Fruit fly (Drosophila melanogaster) whole organism, wandering third instar larva: ENCODE results near the gene CG43739.
A peak's percentile ranks its signal among the peaks of the same experiment; 100 is the strongest.

Experiments used
- Abd-B ChIP-seq: fragments of >200 bp; optimal IDR thresholded peaks from 2 replicates; lab custom pipeline; 2017; ENCODE audit warnings: missing biosample characterization, missing genetic modification characterization
- CG32264 ChIP-seq: fragments of 200-800 bp; sonication (Bioruptor generic); optimal IDR thresholded peaks from 2 replicates; lab custom pipeline; 2016; ENCODE audit warnings: missing biosample characterization, missing genetic modification characterization
- CG9705 ChIP-seq: fragments of 200-800 bp; sonication (Bioruptor generic); optimal IDR thresholded peaks from 2 replicates; lab custom pipeline; 2018; ENCODE audit warnings: missing biosample characterization, mild to moderate bottlenecking, missing genetic modification characterization
- CrebA ChIP-seq: fragments of 200-800 bp; sonication (Bioruptor generic); optimal IDR thresholded peaks from 2 replicates; lab custom pipeline; 2016; ENCODE audit warnings: missing biosample characterization, mild to moderate bottlenecking, missing genetic modification characterization, borderline replicate concordance
- Dfd ChIP-seq: fragments of >200 bp; optimal IDR thresholded peaks from 2 replicates; lab custom pipeline; 2017; ENCODE audit warnings: missing biosample characterization, missing genetic modification characterization
- GATAd ChIP-seq: sonication (Bioruptor generic); optimal IDR thresholded peaks from 2 replicates; lab custom pipeline; 2016; ENCODE audit warnings: missing biosample characterization, missing genetic modification characterization
- HLH106 ChIP-seq: fragments of 200-800 bp; optimal IDR thresholded peaks from 3 replicates; lab custom pipeline; 2019; ENCODE audit warnings: missing biosample characterization, mild to moderate bottlenecking, missing genetic modification characterization, moderate library complexity
- Hnf4 ChIP-seq: fragments of 200-800 bp; sonication (Bioruptor generic); optimal IDR thresholded peaks from 2 replicates; lab custom pipeline; 2016; ENCODE audit warnings: missing biosample characterization, mild to moderate bottlenecking, missing genetic modification characterization
- Hr78 ChIP-seq: fragments of >200 bp; optimal IDR thresholded peaks from 2 replicates; lab custom pipeline; 2017; ENCODE audit warnings: missing biosample characterization, missing genetic modification characterization
- Hr83 ChIP-seq: fragments of 200-300 bp; sonication (Bioruptor generic); optimal IDR thresholded peaks from 2 replicates; lab custom pipeline; 2016; ENCODE audit warnings: missing biosample characterization, mild to moderate bottlenecking, missing genetic modification characterization, moderate library complexity; ENCODE audit not compliant: poor library complexity, severe bottlenecking
- Jra ChIP-seq: sonication (Bioruptor generic); optimal IDR thresholded peaks from 2 replicates; lab custom pipeline; 2016; ENCODE audit warnings: missing biosample characterization, missing genetic modification characterization
- Mio ChIP-seq: sonication (Bioruptor generic); optimal IDR thresholded peaks from 2 replicates; lab custom pipeline; 2016; ENCODE audit warnings: missing biosample characterization, missing genetic modification characterization
- N ChIP-seq: fragments of >200 bp; optimal IDR thresholded peaks from 2 replicates; lab custom pipeline; 2018; ENCODE audit warnings: missing biosample characterization, missing external identifiers, missing genetic modification characterization
- OdsH ChIP-seq: fragments of 200-800 bp; sonication (Bioruptor generic); optimal IDR thresholded peaks from 2 replicates; lab custom pipeline; 2016; ENCODE audit warnings: missing biosample characterization, mild to moderate bottlenecking, missing genetic modification characterization
- Rel ChIP-seq, 2 experiments: fragments of 200-800 bp; sonication (Bioruptor generic) in 1 of 2; optimal IDR thresholded peaks; 2 replicates in 1 of 2; 3 replicates in 1 of 2; lab custom pipeline; 2016 to 2019; ENCODE audit warnings: mild to moderate bottlenecking in 2 of 2, missing biosample characterization in 2 of 2, missing genetic modification characterization in 2 of 2, moderate library complexity in 1 of 2
- Sp1 ChIP-seq: fragments of 200-800 bp; sonication (Bioruptor generic); optimal IDR thresholded peaks from 3 replicates; lab custom pipeline; 2019; ENCODE audit warnings: missing biosample characterization, mild to moderate bottlenecking, missing genetic modification characterization, moderate library complexity
- br ChIP-seq: fragments of 200-800 bp; sonication (Bioruptor generic); optimal IDR thresholded peaks from 2 replicates; lab custom pipeline; 2016; ENCODE audit warnings: missing biosample characterization, missing genetic modification characterization
- brk ChIP-seq: fragments of 200-800 bp; sonication (Bioruptor generic); optimal IDR thresholded peaks from 2 replicates; lab custom pipeline; 2016; ENCODE audit warnings: missing biosample characterization, mild to moderate bottlenecking, missing genetic modification characterization
- dl ChIP-seq, 2 experiments: fragments of 175-275, 200-275 bp in 1 of 2; fragments of 200-275 bp in 1 of 2; sonication (Bioruptor generic); optimal IDR thresholded peaks; lab custom pipeline; 2018; ENCODE audit warnings: mild to moderate bottlenecking in 2 of 2, missing biosample characterization in 2 of 2, missing genetic modification characterization in 2 of 2, moderate library complexity in 2 of 2; ENCODE audit not compliant: partially characterized antibody in 2 of 2, insufficient read depth in 1 of 2
- dsf ChIP-seq: sonication (Bioruptor generic); optimal IDR thresholded peaks from 2 replicates; lab custom pipeline; 2016; ENCODE audit warnings: missing biosample characterization, missing genetic modification characterization, borderline replicate concordance
- ey ChIP-seq: fragments of 200-800 bp; sonication (Bioruptor generic); optimal IDR thresholded peaks from 2 replicates; lab custom pipeline; 2016; ENCODE audit warnings: missing biosample characterization, missing genetic modification characterization
- foxo ChIP-seq, 2 experiments: fragments of 200-800 bp; sonication (Bioruptor generic); optimal IDR thresholded peaks; 2 replicates in 1 of 2; 3 replicates in 1 of 2; lab custom pipeline; 2016 to 2017; ENCODE audit warnings: missing biosample characterization in 2 of 2, missing genetic modification characterization in 2 of 2
- fru ChIP-seq: fragments of 200-800 bp; sonication (Bioruptor generic); optimal IDR thresholded peaks from 3 replicates; lab custom pipeline; 2016; ENCODE audit warnings: missing biosample characterization, mild to moderate bottlenecking, missing genetic modification characterization
- h ChIP-seq: fragments of 200-800 bp; sonication (Bioruptor generic); optimal IDR thresholded peaks from 3 replicates; lab custom pipeline; 2016; ENCODE audit warnings: missing biosample characterization, mild to moderate bottlenecking, missing genetic modification characterization
- jim ChIP-seq: fragments of 175-275, 200-325 bp; sonication (Bioruptor generic); optimal IDR thresholded peaks from 2 replicates; lab custom pipeline; 2016; ENCODE audit warnings: missing biosample characterization, mild to moderate bottlenecking, missing genetic modification characterization
- lola ChIP-seq: fragments of >200 bp; optimal IDR thresholded peaks from 2 replicates; lab custom pipeline; 2017; ENCODE audit warnings: missing biosample characterization, missing genetic modification characterization
- pan ChIP-seq: fragments of >200 bp; optimal IDR thresholded peaks from 2 replicates; lab custom pipeline; 2017
- psq ChIP-seq: fragments of 200-800 bp; sonication (Bioruptor generic); optimal IDR thresholded peaks from 3 replicates; lab custom pipeline; 2017; ENCODE audit warnings: missing biosample characterization, mild to moderate bottlenecking, missing genetic modification characterization, moderate library complexity
- sage ChIP-seq: fragments of 200-800 bp; sonication (Bioruptor generic); optimal IDR thresholded peaks from 2 replicates; lab custom pipeline; 2016; ENCODE audit warnings: missing biosample characterization, mild to moderate bottlenecking, missing genetic modification characterization
- sv ChIP-seq: fragments of 200-800 bp; sonication (Bioruptor generic); optimal IDR thresholded peaks from 3 replicates; lab custom pipeline; 2016; ENCODE audit warnings: missing biosample characterization, missing genetic modification characterization
- tai ChIP-seq: sonication (Bioruptor generic); optimal IDR thresholded peaks from 2 replicates; lab custom pipeline; 2016; ENCODE audit warnings: missing biosample characterization, missing genetic modification characterization
- usp ChIP-seq: fragments of >200 bp; optimal IDR thresholded peaks from 2 replicates; lab custom pipeline; 2017; ENCODE audit warnings: missing biosample characterization, missing genetic modification characterization
- woc ChIP-seq: sonication (Bioruptor generic); optimal IDR thresholded peaks from 2 replicates; lab custom pipeline; 2016; ENCODE audit warnings: missing biosample characterization, mild to moderate bottlenecking, missing genetic modification characterization

Gene CG43739

DNA sequence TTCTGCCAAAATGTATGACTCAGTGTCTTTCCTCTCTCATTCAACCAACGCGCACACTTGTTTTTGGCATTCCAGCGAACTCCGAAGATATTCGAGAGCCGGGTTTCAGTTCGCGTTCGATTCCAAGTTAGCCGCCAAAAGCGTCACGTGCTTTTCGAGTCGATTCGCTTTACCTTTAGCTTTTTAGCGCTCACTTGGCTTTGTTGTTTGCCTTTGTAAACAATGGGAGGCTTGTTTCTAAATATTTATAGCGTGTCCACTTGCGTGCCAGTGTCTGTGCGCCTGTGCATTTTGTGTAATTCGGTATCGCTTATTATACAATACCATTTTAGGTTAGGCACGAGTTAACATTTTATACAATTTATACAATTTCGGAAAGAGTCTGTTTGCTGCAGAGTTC, 7.4 kb downstream of the CG43739 start (continued):
- TF ChIP-seq CrebA: peak; percentile 3

DNA sequence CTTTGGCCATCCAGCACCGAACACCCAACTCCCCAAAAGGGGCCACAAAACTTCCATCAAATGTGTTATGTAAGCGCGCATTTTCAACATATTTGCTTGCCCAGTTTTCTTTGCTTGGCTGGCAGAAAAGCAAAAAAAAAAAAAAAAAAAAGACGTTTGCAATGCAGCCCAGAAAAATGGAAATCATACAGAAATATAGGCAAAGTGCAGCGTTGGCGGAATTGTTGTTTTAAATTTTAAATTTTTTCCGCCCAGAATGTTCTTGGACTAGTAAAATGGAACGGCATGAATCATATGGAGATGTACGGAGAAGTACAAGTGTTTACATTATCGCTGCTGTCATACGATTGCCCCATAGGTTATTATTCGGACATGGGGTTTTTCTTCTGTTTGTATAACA, 9.4 kb downstream of the CG43739 start:
- TF ChIP-seq foxo (GFP tag; optimal IDR thresholded peaks at IDR 0.05; lab: Kevin White, UChicago) (no peak), Hr78 (no peak), psq (GFP tag; lab: Kevin White, UChicago) (no peak), Hr83 (GFP tag; lab: Kevin White, UChicago) (no peak), dsf (no peak), pan (lab: Kevin White, UChicago) (no peak), brk (GFP tag; lab: Kevin White, UChicago) (no peak), HLH106 (tag; lab: Kevin White, UChicago) (no peak), lola (GFP tag; lab: Kevin White, UChicago) (no peak), usp (GFP tag; lab: Kevin White, UChicago) (no peak), Jra (GFP tag; lab: Kevin White, UChicago) (no peak), Hnf4 (no peak), br (no peak), N (no peak), Rel (GFP tag; optimal IDR thresholded peaks at IDR 0.05; lab: Kevin White, UChicago) (no peak), Rel (tag; optimal IDR thresholded peaks at IDR 0.05; lab: Kevin White, UChicago) (no peak), CG9705 (GFP tag; lab: Kevin White, UChicago) (no peak), GATAd (GFP tag; lab: Kevin White, UChicago) (no peak), sv (GFP tag; lab: Kevin White, UChicago) (no peak), jim (GFP tag; lab: Kevin White, UChicago) (no peak), dl (GFP tag; optimal IDR thresholded peaks at IDR 0.05; lab: Kevin White, UChicago; ENCODE audit: insufficient read depth in 1 of 2, partially characterized antibody in 2 of 2) (no peak)

DNA sequence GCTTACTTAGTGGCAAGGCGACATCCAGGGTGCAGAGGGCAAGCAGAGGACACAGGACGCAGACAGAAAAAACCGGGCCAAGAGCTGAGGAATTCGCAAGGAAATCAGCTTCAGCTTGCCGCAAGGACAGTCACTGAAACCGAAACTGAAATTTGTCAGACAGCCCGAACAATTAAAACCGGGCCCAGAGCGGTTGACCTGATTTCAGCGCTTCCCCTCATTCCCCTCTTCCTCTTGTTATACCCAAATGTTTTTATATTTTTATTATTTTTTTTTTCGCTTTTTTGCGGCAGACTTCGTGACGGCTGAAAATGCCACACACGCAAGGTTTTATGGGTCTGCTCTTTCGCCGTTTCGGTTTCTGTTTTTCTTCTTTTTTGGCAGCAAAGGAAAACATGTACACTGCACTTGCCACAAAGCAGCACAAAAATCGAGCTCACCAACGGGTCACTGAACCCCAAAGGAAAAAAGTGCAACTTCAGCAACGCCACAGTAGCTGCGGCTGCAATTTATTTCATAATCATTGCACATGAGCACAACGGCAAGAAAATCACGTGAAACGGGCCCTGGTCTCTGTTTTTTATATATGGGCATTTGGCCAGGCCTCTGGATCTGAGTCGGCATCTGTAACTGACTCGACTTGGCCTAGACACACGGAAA, 10.6 kb downstream of the CG43739 start:
- no peak for TF ChIP-seq jim (GFP tag; lab: Kevin White, UChicago)
- no peak for TF ChIP-seq sv (GFP tag; lab: Kevin White, UChicago)
- no peak for TF ChIP-seq usp (GFP tag; lab: Kevin White, UChicago)
- TF ChIP-seq HLH106 (tag; lab: Kevin White, UChicago): no peak
- no peak for TF ChIP-seq woc (GFP tag; lab: Kevin White, UChicago)
- TF ChIP-seq h (GFP tag; lab: Kevin White, UChicago): no peak
- no peak for TF ChIP-seq CG32264 (GFP tag; lab: Kevin White, UChicago)
- no peak for TF ChIP-seq ey
- no peak for TF ChIP-seq Sp1
- TF ChIP-seq CrebA: no peak
- TF ChIP-seq sage (GFP tag; lab: Kevin White, UChicago): no peak
- TF ChIP-seq fru (GFP tag; lab: Kevin White, UChicago): no peak
- no peak for TF ChIP-seq psq (GFP tag; lab: Kevin White, UChicago)
- TF ChIP-seq Mio (GFP tag; lab: Kevin White, UChicago): no peak
- no peak for TF ChIP-seq foxo (GFP tag; optimal IDR thresholded peaks at IDR 0.05; lab: Kevin White, UChicago)
- TF ChIP-seq Jra (GFP tag; lab: Kevin White, UChicago): no peak
- no peak for TF ChIP-seq Hr78
- TF ChIP-seq Dfd (GFP tag; lab: Kevin White, UChicago): no peak

DNA sequence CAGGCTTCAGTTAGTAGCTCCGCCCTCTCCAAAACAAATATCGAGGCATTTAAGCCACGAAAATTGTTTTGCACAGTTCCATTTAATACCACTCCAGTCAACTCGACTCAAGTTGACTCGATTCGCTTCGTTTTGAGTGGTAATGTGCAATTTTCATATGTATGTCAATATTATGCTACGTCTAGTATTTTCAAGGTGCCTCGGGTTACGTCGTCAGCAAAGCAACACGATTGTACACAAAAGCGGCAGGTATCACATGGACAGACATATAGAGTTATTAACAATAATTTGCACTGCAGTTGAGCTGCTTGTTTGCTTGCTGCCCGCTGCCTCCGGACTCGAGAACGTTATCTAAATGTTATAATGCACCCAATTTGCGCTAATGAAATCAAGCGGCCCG, 13.7 kb downstream of the CG43739 start:
- TF ChIP-seq dsf (no peak), tai (GFP tag; lab: Kevin White, UChicago) (no peak), Abd-B (GFP tag; lab: Kevin White, UChicago) (no peak), fru (GFP tag; lab: Kevin White, UChicago) (no peak), foxo (GFP tag; optimal IDR thresholded peaks at IDR 0.05; lab: Kevin White, UChicago) (no peak), ey (no peak)

DNA sequence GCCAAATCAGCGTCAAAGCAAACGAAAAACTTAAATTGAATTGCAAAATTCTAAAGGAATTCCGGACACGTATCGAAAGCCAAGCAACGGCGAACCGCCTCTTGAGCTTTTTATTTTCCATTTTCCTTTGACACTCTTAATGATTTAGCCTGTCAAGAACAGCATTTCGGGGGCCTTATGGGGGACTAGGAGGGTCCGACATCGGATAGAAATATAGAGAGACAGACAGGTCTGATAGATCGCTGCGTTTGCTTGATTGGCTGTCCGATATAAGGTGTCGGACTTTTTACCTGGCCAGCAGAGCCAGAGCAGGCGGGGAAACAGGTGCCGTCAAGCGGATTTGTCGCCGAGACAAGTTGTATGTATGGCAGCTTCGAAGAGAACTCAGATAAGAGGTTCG, 14.4 kb downstream of the CG43739 start:
- TF ChIP-seq brk (GFP tag; lab: Kevin White, UChicago) (no peak), tai (GFP tag; lab: Kevin White, UChicago) (no peak), woc (GFP tag; lab: Kevin White, UChicago) (no peak), CrebA (no peak), OdsH (GFP tag; lab: Kevin White, UChicago) (no peak), Hr83 (GFP tag; lab: Kevin White, UChicago) (no peak), foxo (GFP tag; optimal IDR thresholded peaks at IDR 0.05; lab: Kevin White, UChicago) (no peak), lola (GFP tag; lab: Kevin White, UChicago) (no peak), dsf (no peak)
